Worm (Caenorhabditis elegans): Measurements from ENCODE around the gene F41E6.1.

DNA sequence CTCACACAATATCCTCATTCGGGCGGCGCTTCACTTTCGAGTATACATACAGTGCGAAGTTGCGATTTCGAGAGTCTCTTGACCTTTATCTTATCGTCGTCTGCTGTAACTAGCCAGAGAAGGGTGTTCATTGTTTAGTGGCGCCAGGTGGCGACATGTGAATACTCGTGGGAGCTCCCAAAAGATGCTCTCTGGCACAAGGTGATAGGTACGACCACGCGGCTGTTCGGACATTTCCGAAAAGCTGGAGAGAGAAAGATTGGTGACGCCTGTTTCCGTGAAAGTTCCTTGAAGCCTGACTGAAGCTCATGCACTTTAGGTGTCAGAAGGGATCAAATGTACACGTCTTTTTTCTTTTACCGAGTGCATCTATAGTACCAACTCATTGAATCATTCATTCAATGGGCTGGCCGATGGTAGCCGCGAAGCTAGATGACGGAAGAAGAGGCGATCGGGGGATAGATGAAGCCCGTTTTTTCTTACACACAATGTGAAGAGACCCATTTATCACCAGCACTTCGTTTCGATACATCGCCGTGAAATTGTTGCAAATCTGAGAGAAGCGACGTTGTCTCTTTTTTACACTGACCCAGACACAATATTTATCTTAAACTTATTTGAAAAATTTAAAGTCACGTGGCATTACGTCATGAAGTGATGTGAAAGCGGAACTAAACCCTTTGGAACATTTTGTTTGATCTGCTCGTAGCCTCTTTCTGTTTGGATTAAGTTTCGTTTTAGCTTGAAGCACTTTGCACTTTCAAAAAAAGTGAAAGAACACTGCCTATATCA lies 45.0 kb downstream of the F41E6.1 start:
- TF ChIP-seq mml-1 (tag; optimal IDR thresholded peaks at IDR 0.05) = no peak
- no peak for TF ChIP-seq ZK546.5 (tag; optimal IDR thresholded peaks at IDR 0.05)
- TF ChIP-seq elt-1 (tag; optimal IDR thresholded peaks at IDR 0.05) = no peak
- TF ChIP-seq nhr-28 (tag; optimal IDR thresholded peaks at IDR 0.05) = no peak
- no peak for TF ChIP-seq egl-27 (tag; optimal IDR thresholded peaks at IDR 0.05)

Measured in whole organism, L3 larva.